Worm (Caenorhabditis elegans): ENCODE measurements around the gene eat-17.

- TF ChIP-seq ama-1 (optimal IDR thresholded peaks at IDR 0.05) (no peak), F26F4.8 (GFP tag; conservative IDR thresholded peaks at IDR 0.05) (no peak), dpl-1 (GFP tag; optimal IDR thresholded peaks at IDR 0.05) (no peak)
Observed at ce11 chrX:16451124-16451523, 34.5 kb upstream of the eat-17 start.
